Worm (Caenorhabditis elegans): ENCODE results near the gene gpa-17.
"Not testable (repeated sequence)": the region's sequence is repeated elsewhere in the genome, so short reads cannot be mapped to it uniquely, and the experiment has no call there.

gpa-17 gene

DNA sequence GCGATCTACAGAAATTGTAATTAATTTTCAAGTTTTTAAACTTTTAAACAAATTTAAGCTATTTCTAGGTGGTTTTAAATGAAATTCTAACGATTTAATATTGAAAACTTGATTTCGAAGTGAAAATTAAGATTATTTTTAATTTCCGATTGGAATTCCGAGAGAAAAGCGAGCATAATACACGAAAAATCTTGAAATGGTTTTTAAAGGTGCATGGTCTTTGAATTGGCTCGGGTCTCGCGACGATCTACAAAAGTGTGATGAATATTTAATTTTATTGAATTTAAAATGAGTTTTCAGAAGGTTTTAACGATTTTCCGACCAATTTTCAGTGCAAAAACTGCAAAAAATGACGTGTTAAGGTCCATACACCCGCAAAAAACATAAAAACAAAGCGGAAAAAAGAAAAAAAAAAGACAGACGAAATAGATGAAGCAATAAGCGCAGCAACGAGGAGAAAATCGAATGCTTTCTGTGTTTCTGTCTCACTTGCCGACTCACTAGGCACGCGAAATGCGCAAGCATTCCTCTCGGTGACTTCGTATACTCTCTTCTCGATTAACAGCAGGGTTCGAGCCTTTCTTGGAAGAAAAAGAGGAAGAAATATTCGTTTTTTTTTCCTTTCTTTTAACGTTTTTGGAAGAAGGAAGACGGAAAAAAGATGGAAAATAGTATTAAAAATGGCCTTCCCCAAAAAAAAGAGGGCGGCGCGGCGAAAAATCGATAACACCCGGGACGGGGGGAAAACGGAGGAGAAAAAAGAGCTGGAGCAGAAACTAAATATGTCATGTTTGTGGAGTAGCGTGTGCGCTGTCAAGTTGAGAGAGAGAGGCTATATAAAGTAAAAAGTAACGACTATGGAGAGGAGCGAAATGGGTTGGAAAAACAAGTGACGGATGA, 9.7 kb upstream of the gpa-17 start:
- TF ChIP-seq dao-5 (tag; optimal IDR thresholded peaks at IDR 0.05), result no peak
- peak; percentile 49 for TF ChIP-seq him-1 (tag; optimal IDR thresholded peaks at IDR 0.05)
- no peak for TF ChIP-seq W03F9.2 (tag; optimal IDR thresholded peaks at IDR 0.05)

DNA sequence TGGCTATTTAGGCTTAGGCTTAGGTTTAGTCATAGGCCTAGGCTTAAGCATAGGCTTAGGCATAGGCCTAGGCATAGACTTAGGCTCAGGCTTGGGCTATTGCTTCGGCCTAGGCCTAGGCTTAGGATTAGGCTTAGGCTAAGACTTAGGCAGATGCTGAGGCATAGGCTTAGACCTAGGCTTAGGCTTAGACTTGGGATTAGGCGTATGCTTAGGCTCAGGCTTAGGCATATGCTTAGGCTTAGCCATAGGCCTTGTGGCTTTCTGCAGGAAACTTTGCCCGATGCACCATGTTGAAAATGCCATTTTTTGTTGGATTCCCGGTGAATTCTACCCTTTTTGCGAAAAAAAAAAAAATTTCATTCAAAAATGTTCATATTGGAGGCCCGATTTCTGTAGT, 8.4 kb upstream of the gpa-17 start:
- TF ChIP-seq him-1 (tag; optimal IDR thresholded peaks at IDR 0.05) (no peak), dao-5 (tag; optimal IDR thresholded peaks at IDR 0.05) (no peak), W03F9.2 (tag; optimal IDR thresholded peaks at IDR 0.05) (no peak)

DNA sequence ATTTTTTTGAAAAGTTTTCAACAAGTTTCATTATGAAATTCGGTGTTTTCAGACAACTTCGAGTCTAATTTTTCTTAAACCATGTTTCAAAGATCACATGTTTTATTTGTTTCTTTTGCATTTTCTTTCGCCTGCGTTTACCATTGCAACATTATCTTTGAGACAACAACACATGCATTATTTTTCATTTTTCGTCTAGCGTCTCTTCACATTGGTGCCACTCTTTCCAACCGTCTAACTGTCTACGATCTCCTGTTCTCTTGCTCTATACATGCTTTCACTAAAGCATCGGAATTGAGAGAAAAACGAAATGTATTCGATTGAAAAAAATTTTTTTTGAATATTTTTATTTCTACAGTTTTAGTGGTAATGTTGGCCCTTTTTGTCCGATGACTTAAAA, 7.8 kb upstream of the gpa-17 start:
- TF ChIP-seq W03F9.2 (tag; optimal IDR thresholded peaks at IDR 0.05), result no peak
- TF ChIP-seq dao-5 (tag; optimal IDR thresholded peaks at IDR 0.05), result no peak
- no peak for TF ChIP-seq him-1 (tag; optimal IDR thresholded peaks at IDR 0.05)

DNA sequence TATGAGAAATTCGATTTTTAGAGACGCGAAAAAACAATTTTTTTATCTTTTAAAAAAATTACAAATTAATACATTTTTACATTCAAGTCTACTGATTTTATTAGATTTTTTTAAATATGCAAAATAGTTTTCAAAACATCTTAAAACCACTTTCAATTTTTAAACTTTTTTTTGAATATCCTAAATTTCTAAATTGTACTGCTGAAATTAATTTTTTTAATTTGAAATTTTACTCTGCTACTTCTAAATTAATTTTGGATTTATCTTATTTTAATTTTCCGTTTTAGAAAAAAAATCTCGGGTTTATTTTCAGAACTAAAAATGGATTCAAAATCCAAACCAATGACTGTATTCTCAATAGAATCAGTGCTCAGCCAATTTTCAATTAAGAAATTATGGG, 7.4 kb upstream of the gpa-17 start, which contains the start of gene Y71H2B.8:
TSS of gene Y71H2B.8 (plus strand) at position 301 of the 400 bp plus-strand sequence.
- no peak for TF ChIP-seq him-1 (tag; optimal IDR thresholded peaks at IDR 0.05)
- no peak for TF ChIP-seq W03F9.2 (tag; optimal IDR thresholded peaks at IDR 0.05)
- TF ChIP-seq dao-5 (tag; optimal IDR thresholded peaks at IDR 0.05), result no peak

DNA sequence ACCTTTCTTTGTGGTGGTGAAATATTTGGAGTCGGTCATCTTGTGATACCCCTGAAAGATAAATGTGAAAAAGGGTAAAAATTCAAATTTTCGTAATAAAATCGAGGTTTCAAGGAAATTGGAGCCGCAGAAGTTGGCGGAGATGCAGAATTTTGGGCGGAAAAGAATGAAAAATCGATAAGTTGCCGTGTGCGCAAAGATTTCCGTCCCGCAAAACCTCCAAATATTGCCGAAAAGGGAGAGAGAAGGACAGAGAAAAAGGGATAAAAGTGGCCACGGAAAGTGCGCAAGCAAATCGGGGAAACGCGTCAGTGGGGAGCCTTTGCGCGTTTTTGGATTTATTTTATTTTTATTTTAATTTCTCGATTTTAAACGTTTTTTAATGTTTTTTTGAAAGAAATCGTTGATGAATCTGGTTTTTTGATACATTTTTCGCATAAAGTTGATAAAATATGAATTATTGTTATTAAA, 10.7 kb downstream of the gpa-17 start, which contains the start of gene apb-1:
TSS of gene apb-1 (minus strand) at position 51 of the 471 bp plus-strand sequence.
- no peak for TF ChIP-seq dao-5 (tag; optimal IDR thresholded peaks at IDR 0.05)
- TF ChIP-seq him-1 (tag; optimal IDR thresholded peaks at IDR 0.05), result peak; percentile 87
- TF ChIP-seq W03F9.2 (tag; optimal IDR thresholded peaks at IDR 0.05), result peak; percentile 94

DNA sequence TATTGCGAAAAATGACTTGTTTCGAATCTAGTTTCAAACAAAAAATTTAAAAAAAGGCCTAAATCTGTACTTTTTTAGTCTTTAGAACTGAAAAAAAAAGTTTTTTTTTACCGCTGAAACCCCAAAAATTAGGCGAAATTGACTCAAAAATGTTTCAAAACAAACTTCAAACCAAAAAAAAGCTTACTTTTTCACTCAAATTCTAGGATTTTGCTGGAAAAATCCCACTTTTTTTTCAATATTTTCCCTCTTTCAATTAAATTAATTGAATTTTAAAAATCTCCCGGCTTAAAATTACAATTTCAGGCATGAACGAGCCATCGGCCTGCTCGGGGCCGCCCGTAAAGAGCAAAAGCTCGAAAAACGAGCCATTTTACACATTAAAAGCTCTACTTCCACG, 11.4 kb downstream of the gpa-17 start, which contains the start of gene mdt-19:
TSS of gene mdt-19 (plus strand) at position 301 of the 400 bp plus-strand sequence.
- no peak for TF ChIP-seq W03F9.2 (tag; optimal IDR thresholded peaks at IDR 0.05)
- TF ChIP-seq him-1 (tag; optimal IDR thresholded peaks at IDR 0.05), result no peak
- TF ChIP-seq dao-5 (tag; optimal IDR thresholded peaks at IDR 0.05), result no peak

DNA sequence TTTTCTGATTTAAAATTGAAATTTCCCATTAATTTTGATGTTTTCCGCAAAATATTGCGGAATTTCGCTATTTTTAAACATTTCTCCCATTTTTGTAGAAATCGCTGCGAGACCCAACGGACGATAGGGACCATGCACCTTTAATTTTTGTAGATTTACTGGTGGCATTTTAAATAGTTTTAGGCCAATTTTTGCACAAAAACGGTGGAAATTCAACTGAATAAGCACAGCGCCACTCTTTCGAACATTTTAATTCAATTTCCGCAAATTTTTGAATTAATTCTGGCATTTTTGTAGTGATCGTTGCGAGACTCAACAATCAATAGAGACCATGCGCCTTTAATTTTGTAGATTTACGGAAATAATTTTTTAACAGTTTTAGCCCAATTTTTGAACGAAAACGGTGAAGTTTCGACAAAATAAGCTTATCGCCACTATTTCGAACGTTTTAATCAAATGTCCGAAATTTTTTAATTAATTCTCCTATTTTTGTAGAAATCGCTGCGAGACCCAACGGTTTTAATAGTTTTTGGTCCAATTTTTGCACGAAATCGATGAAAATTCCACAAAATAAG, 12.2 kb downstream of the gpa-17 start:
- TF ChIP-seq him-1 (tag; optimal IDR thresholded peaks at IDR 0.05) (no peak), W03F9.2 (tag; optimal IDR thresholded peaks at IDR 0.05) (no peak), dao-5 (tag; optimal IDR thresholded peaks at IDR 0.05) (no peak)

DNA sequence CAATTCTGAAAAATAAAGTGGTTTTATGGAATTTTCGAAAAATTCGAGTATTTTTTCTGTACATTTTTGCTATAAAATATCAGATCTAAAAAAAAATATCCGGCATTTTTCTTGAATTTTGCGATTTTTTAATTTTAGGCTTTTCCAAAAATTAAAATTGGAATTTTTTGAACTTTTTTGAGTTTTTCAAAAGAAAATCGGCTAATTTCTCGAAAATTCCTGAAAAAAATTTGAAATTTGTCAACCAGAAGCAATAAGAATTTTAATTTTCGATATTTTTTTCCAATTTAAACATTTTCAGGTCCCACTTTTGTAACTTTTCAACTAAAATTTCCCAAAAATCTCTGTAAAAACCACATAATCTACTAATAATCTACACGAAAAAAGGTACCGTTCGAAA, 17.3 kb downstream of the gpa-17 start, which contains the start of gene Y71H2B.11:
TSS of gene Y71H2B.11 (plus strand) at position 301 of the 400 bp plus-strand sequence.
- TF ChIP-seq W03F9.2 (tag; optimal IDR thresholded peaks at IDR 0.05) (no peak), dao-5 (tag; optimal IDR thresholded peaks at IDR 0.05) (no peak), him-1 (tag; optimal IDR thresholded peaks at IDR 0.05) (no peak)

DNA sequence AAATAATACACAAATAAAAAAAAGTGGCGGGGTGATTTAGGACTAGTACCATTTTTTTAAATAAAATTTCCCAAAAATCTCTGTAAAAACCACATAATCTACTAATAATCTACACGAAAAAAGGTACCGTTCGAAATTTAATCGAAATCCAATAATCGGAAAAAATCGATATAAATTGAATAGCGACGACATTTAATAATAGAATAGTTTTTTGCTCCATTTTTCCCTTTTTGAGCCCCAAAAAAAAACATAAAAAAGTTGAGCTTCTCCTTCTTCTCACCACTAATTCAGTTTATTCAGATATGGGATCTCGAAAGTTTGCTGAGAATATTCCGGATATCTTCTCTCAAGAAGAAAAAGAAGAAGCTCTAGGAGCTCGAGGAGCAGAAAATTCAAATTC, 21.4 kb downstream of the gpa-17 start, which contains the start of gene Y71H2B.5:
TSS of gene Y71H2B.5 (plus strand) at position 301 of the 400 bp plus-strand sequence.
- TF ChIP-seq him-1, W03F9.2, dao-5 (tag; optimal IDR thresholded peaks at IDR 0.05): not testable (repeated sequence)

DNA sequence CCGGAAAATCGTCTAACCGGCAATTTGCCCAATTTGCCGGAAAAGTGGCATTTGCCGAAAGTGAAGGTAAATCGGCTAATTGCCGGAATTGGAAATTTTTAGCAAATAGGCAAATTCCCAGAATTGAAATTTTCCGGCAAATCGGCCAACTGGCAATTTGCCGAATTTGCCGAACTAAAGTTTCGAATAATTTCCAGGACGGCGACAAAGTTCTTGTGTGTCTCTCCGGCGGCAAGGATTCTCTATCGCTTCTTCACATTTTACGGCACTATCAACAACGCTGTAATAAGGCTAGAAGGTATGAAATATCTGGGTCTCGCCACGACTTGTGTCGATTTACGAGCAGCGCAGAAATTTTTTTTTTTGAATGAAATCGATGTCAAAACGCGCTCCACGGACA, 29.9 kb downstream of the gpa-17 start:
- TF ChIP-seq dao-5 (tag; optimal IDR thresholded peaks at IDR 0.05) (no peak), W03F9.2 (tag; optimal IDR thresholded peaks at IDR 0.05) (no peak), him-1 (tag; optimal IDR thresholded peaks at IDR 0.05) (no peak)

DNA sequence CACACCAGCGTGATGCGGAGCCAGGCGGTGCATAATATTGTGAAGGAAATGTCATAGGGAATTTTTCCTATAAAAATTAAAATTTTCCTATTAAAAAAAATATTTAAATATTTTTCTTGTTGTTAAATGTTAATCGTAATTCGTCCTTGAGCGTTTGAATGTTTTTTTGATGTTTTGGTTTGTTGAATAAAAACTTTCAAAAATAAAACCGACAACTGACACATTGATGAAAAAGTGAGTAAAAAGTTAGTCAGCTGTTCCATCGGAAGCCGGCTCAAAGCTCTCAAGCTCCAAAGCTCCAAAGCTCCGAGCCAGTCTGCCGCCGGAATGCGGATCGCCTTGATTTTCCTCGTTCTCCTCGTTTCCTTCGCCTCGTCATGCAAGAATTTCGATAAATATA, 32.3 kb downstream of the gpa-17 start, which contains the start of gene Y71H2B.4:
TSS of gene Y71H2B.4 (plus strand) at position 301 of the 400 bp plus-strand sequence.
- TF ChIP-seq dao-5 (tag; optimal IDR thresholded peaks at IDR 0.05) (no peak), him-1 (tag; optimal IDR thresholded peaks at IDR 0.05) (no peak), W03F9.2 (tag; optimal IDR thresholded peaks at IDR 0.05) (no peak)

DNA sequence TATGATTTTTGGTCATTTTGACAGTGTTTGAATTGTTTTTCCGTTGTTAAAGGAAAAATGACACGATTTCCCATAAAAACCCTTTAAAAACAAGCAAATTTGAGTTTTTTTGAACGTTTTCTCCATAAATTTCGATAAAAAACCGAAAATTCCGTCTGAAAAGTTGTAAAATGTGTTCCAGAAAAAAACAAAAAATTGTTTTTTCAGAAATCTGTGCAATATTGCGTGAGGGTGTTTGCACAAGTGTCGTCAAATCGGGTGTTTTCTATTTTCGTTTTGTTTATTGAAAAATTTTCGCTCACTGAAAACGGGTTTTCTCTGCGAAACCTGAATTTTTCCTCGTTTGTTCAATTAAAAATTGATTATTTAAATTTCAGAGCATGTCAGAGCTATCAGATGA, 33.2 kb downstream of the gpa-17 start, which contains the start of gene ppfr-4:
TSS of gene ppfr-4 (plus strand) at position 378 of the 400 bp plus-strand sequence.
- no peak for TF ChIP-seq him-1 (tag; optimal IDR thresholded peaks at IDR 0.05)
- no peak for TF ChIP-seq W03F9.2 (tag; optimal IDR thresholded peaks at IDR 0.05)
- TF ChIP-seq dao-5 (tag; optimal IDR thresholded peaks at IDR 0.05), result no peak

DNA sequence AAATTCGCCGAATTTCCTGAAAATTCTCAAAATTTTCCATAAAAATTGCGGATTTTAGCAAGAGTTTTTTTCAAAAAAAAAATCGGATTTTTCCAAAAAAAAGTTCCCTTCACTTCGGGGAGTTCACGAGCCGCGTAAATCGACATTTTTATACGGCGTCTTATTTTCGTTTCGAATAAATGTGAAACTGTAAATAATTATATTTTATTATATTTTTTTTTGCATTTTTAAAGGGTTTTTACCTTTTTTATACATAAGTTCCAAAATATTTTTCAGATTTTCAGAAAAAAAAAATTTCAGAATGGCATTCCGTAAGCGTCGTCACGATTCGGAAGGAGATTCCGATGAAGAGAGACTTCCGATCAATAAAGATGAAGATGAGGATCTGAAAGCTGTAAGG, 36.5 kb downstream of the gpa-17 start, which contains the start of gene Y71H2B.2:
TSS of gene Y71H2B.2 (plus strand) at position 301 of the 400 bp plus-strand sequence.
- TF ChIP-seq dao-5 (tag; optimal IDR thresholded peaks at IDR 0.05) (no peak), him-1 (tag; optimal IDR thresholded peaks at IDR 0.05) (no peak), W03F9.2 (tag; optimal IDR thresholded peaks at IDR 0.05) (no peak)
